Worm (Caenorhabditis elegans) whole organism, early embryonic: ENCODE results near the gene C25F9.5.

Source experiments
- B0310.2 ChIP-seq: sonication (generic microtip); optimal IDR thresholded peaks from 2 replicates; lab custom pipeline; 2016; ENCODE audit warnings: mild to moderate bottlenecking, missing genetic modification characterization, missing compliant biosample characterization
- F13C5.2 ChIP-seq: sonication (generic microtip); optimal IDR thresholded peaks from 2 replicates; lab custom pipeline; 2017; ENCODE audit warnings: mild to moderate bottlenecking, missing genetic modification characterization, inconsistent platforms, missing compliant biosample characterization
- aly-1 ChIP-seq: sonication (generic microtip); optimal IDR thresholded peaks from 2 replicates; lab custom pipeline; 2016; ENCODE audit warnings: missing genetic modification characterization, missing compliant biosample characterization
- ama-1 ChIP-seq: fragments of 150-350 bp; optimal IDR thresholded peaks from 2 replicates; lab custom pipeline; 2014
- ceh-13 ChIP-seq: fragments of 200-800 bp; sonication (Bioruptor generic); optimal IDR thresholded peaks from 2 replicates; lab custom pipeline; 2018; ENCODE audit warnings: mild to moderate bottlenecking, missing genetic modification characterization, missing compliant biosample characterization
- ceh-36 ChIP-seq: sonication (generic microtip); optimal IDR thresholded peaks from 2 replicates; lab custom pipeline; 2016; ENCODE audit warnings: missing genetic modification characterization, inconsistent platforms, missing compliant biosample characterization
- ets-7 ChIP-seq: sonication (generic microtip); optimal IDR thresholded peaks from 2 replicates; lab custom pipeline; 2016; ENCODE audit warnings: missing genotype, missing genetic modification characterization, missing compliant biosample characterization
- flt-1 ChIP-seq: fragments of 200-800 bp; sonication (Bioruptor generic); IDR thresholded peaks from 2 replicates; pipeline ENCODE4 v1.3.6; 2022; ENCODE audit warnings: missing genetic modification characterization, missing compliant biosample characterization
- hmbx-1 ChIP-seq: sonication (generic microtip); optimal IDR thresholded peaks from 2 replicates; lab custom pipeline; 2016; ENCODE audit warnings: mild to moderate bottlenecking, missing genetic modification characterization, missing compliant biosample characterization
- hmg-4 ChIP-seq: fragments of 200-800 bp; sonication (Bioruptor generic); optimal IDR thresholded peaks from 2 replicates; lab custom pipeline; 2018; ENCODE audit warnings: mild to moderate bottlenecking, missing genetic modification characterization, missing compliant biosample characterization
- hnd-1 ChIP-seq: sonication (generic microtip); optimal IDR thresholded peaks from 2 replicates; lab custom pipeline; 2016; ENCODE audit warnings: missing genetic modification characterization, missing compliant biosample characterization
- pes-1 ChIP-seq: fragments of 200-800 bp; sonication (Bioruptor generic); IDR thresholded peaks from 2 replicates; pipeline ENCODE4 v1.3.6; 2022; ENCODE audit warnings: missing genetic modification reagents, missing genetic modification characterization, missing compliant biosample characterization
- scrt-1 ChIP-seq: fragments of 200-800 bp; sonication (Bioruptor generic); IDR thresholded peaks from 2 replicates; pipeline ENCODE4 v1.3.6; 2022; ENCODE audit warnings: missing genetic modification characterization, missing compliant biosample characterization
- sea-1 ChIP-seq: fragments of 200-800 bp; sonication (Bioruptor generic); conservative IDR thresholded peaks from 2 replicates; pipeline ENCODE4 v1.3.6; 2022; ENCODE audit warnings: missing genetic modification characterization, missing compliant biosample characterization
- tbx-11 ChIP-seq: fragments of 200-800 bp; sonication (Bioruptor generic); IDR thresholded peaks from 2 replicates; pipeline ENCODE4 v1.3.6; 2022; ENCODE audit warnings: missing genetic modification characterization, missing compliant biosample characterization
- tbx-37 ChIP-seq: fragments of 200-800 bp; sonication (Bioruptor generic); conservative IDR thresholded peaks from 2 replicates; pipeline ENCODE4 v1.3.6; 2022; ENCODE audit warnings: missing genetic modification reagents, missing genetic modification characterization, missing compliant biosample characterization
- tra-4 ChIP-seq: sonication (generic microtip); optimal IDR thresholded peaks from 2 replicates; lab custom pipeline; 2017; ENCODE audit warnings: missing genetic modification characterization, missing compliant biosample characterization

Gene C25F9.5

DNA sequence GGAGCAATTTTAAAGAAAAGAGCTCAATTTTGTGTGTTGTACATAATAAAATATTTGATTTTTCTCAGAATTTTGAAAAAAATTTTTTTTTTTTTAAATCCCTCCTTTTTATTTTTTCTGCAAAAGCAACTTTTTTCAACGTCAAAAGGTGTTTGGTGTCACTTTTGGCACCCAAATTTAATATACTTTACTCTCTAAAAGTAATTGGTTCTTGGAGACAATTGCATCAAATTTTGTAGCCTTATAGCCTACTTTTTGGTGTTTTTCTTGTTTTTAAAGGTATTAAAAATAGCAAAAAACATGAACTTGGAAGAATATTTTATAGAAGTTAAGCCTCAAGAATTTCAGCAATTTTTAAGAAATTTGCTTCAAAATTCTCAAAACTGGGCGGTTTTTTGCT is 29.7 kb downstream of the C25F9.5 start, which contains the start of gene srw-84:
TSS of gene srw-84 (plus strand) at position 301 of the 400 bp plus-strand sequence.
- TF ChIP-seq aly-1: no peak
- no peak for TF ChIP-seq F13C5.2
- TF ChIP-seq tra-4: no peak
- TF ChIP-seq hmbx-1 (tag; lab: Kevin White, UChicago): no peak
- TF ChIP-seq ceh-13: no peak
- no peak for TF ChIP-seq tbx-11
- no peak for TF ChIP-seq pes-1
- TF ChIP-seq tbx-37 (GFP tag; lab: Robert Waterston, UW): no peak
- no peak for TF ChIP-seq hnd-1 (tag; lab: Kevin White, UChicago)
- no peak for TF ChIP-seq ama-1 (lab: Kevin White, UChicago)
- no peak for TF ChIP-seq sea-1 (GFP tag; lab: Robert Waterston, UW)
- TF ChIP-seq ceh-36 (tag; lab: Kevin White, UChicago): no peak
- TF ChIP-seq B0310.2 (tag; lab: Kevin White, UChicago): no peak
- no peak for TF ChIP-seq ets-7 (tag; lab: Kevin White, UChicago)
- no peak for TF ChIP-seq hmg-4 (GFP tag; lab: Kevin White, UChicago)
- no peak for TF ChIP-seq scrt-1 (GFP tag; lab: Robert Waterston, UW)
- TF ChIP-seq flt-1 (GFP tag; lab: Robert Waterston, UW): no peak

DNA sequence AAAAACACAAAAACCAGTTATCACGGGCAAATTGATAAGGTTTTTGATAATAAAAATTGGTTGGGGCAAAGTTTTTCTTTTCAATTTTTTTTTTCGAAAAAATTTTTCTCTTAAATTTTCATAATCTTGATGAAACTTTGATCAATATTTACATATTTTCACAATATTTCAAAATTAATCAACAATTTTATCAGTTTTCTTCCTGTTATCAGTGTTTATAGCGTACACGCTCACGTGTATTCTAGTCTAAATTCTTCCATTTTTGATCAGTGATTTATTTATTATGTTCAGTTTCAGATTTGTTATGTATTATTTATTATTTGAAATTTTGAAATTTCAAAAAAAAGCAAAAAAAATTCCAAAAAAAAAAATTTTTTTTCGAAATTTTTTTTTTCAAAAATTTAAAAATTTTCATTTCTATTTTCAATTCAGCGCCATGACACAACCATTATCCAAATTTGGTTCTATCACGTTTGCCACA is 33.6 kb downstream of the C25F9.5 start, which contains the start of gene nceh-1:
TSS of gene nceh-1 (plus strand) at position 431 of the 481 bp plus-strand sequence.
- TF ChIP-seq pes-1: no peak
- no peak for TF ChIP-seq hmg-4 (GFP tag; lab: Kevin White, UChicago)
- no peak for TF ChIP-seq ama-1 (lab: Kevin White, UChicago)
- TF ChIP-seq ets-7 (tag; lab: Kevin White, UChicago): no peak
- TF ChIP-seq F13C5.2: no peak
- no peak for TF ChIP-seq hnd-1 (tag; lab: Kevin White, UChicago)
- TF ChIP-seq ceh-13: no peak
- no peak for TF ChIP-seq tra-4
- TF ChIP-seq scrt-1 (GFP tag; lab: Robert Waterston, UW): no peak
- no peak for TF ChIP-seq hmbx-1 (tag; lab: Kevin White, UChicago)
- no peak for TF ChIP-seq flt-1 (GFP tag; lab: Robert Waterston, UW)
- TF ChIP-seq ceh-36 (tag; lab: Kevin White, UChicago): no peak
- no peak for TF ChIP-seq tbx-37 (GFP tag; lab: Robert Waterston, UW)
- TF ChIP-seq tbx-11: no peak

DNA sequence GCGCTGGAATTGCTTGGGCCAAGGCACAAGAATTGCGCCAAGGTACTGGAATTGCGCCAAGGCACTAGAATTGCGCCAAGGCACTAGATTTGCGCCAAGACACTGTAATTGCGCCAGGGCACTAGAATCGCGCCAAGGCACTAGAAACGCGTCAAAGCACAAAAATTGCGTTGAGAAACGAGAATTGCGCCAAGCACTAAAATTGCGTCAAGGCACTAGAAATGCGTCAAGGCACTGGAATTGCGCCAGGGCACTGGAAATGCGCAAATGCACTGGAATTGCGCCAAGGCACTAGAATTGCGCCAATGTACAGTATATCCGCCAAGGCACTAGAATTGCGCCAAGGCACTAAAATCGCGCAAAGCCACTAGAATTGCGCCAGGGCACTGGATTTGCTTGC is 38.9 kb downstream of the C25F9.5 start:
- TF ChIP-seq F13C5.2 (no peak), tbx-37 (GFP tag; lab: Robert Waterston, UW) (0 out of 2 replicates have a peak, but pooled peaks have one; percentile 6), ceh-13 (no peak), sea-1 (GFP tag; lab: Robert Waterston, UW) (no peak), tra-4 (no peak), ama-1 (lab: Kevin White, UChicago) (no peak), B0310.2 (tag; lab: Kevin White, UChicago) (no peak), pes-1 (no peak)

DNA sequence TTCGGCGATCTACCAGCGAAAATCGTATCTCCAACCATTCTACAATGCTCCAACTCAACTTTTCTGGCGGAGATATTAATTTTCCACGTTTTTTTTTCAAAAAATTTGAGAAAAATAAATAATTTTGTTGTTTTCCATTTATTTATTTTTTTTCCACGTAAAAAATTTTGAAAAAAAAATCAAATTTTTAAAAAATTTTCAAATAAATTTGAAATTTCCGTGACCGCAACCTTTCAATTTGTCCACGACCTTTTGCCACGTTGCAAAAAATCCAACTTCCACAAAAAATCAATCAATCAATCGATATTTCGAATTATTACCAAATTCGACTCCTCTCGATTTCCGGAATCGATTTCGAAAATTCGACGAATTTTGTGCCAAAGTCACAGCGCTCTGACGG is 39.4 kb downstream of the C25F9.5 start, which contains the start of gene Y43F8A.2:
TSS of gene Y43F8A.2 (plus strand) at position 301 of the 400 bp plus-strand sequence.
- TF ChIP-seq pes-1: no peak

DNA sequence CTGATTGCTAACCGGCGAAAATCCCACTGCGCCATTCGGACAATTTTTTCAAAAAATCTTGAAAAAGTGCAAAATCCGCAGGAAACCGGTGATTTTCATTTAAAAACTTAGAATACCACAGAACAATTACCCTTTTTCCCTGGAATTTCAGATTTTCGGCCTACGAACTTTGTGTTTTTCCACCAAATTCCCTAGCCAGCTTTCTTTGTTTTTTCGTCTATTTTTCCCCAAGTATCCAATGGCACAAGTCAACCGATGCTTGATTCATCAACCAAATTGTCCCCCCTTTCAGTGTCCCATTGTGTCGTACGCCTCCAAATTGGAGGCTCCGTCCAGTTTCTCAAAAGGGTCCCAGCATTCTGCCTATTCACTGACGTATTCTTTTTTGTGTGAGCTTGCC is 40.5 kb downstream of the C25F9.5 start, which contains the start of gene Y43F8A.1:
TSS of gene Y43F8A.1 (plus strand) at position 301 of the 400 bp plus-strand sequence.
- no peak for TF ChIP-seq hnd-1 (tag; lab: Kevin White, UChicago)

- no peak for TF ChIP-seq ets-7 (tag; lab: Kevin White, UChicago)
- TF ChIP-seq scrt-1 (GFP tag; lab: Robert Waterston, UW): no peak
- TF ChIP-seq sea-1 (GFP tag; lab: Robert Waterston, UW): no peak
- TF ChIP-seq ceh-13: no peak
Observed at ce11 chrV:19362568-19362967, 48.1 kb downstream of the C25F9.5 start, which contains the start of gene C14B4.2. C14B4.2 (minus strand) TSS chrV:19362668.

- TF ChIP-seq tbx-37 (GFP tag; lab: Robert Waterston, UW): no peak
- TF ChIP-seq ceh-13: no peak
- no peak for TF ChIP-seq ama-1 (lab: Kevin White, UChicago)
- TF ChIP-seq aly-1: no peak
- no peak for TF ChIP-seq ets-7 (tag; lab: Kevin White, UChicago)
- TF ChIP-seq pes-1: no peak
- TF ChIP-seq hnd-1 (tag; lab: Kevin White, UChicago): no peak
Observed at ce11 chrV:19358039-19358438, 52.6 kb downstream of the C25F9.5 start.
